Worm (Caenorhabditis elegans): ENCODE measurements around the gene pax-3.

- TF ChIP-seq hlh-13 (GFP tag; optimal IDR thresholded peaks at IDR 0.05) (no peak), fax-1 (tag; optimal IDR thresholded peaks at IDR 0.05) (no peak), tbx-7 (tag; optimal IDR thresholded peaks at IDR 0.05) (no peak)
Measured at ce11 chrII:10187808-10188207, 41.4 kb downstream of the pax-3 start, which contains the start of gene srd-2.
